Worm (Caenorhabditis elegans) whole organism, young adult: ENCODE measurements around the gene ZK856.18.
A peak's percentile ranks its signal among the peaks of the same experiment; 100 is the strongest.

Experiments used
- C17E4.6 ChIP-seq: fragments of 200-800 bp; sonication (Bioruptor generic); IDR thresholded peaks from 2 replicates; pipeline ENCODE4 v1.3.6; 2022; ENCODE audit warnings: missing genetic modification reagents, missing genetic modification characterization, missing compliant biosample characterization
- F33H1.4 ChIP-seq: fragments of 200-800 bp; sonication (Bioruptor generic); IDR thresholded peaks from 2 replicates; pipeline ENCODE4 v1.3.6; 2022; ENCODE audit warnings: missing genetic modification reagents, missing genetic modification characterization, missing compliant biosample characterization
- F49E8.2 ChIP-seq: sonication (generic microtip); optimal IDR thresholded peaks from 3 replicates; lab custom pipeline; 2017; ENCODE audit warnings: missing genetic modification characterization, mild to moderate bottlenecking, missing compliant biosample characterization, antibody characterized with exemption, moderate library complexity; ENCODE audit not compliant: insufficient read depth
- F52B5.7 ChIP-seq: sonication (generic microtip); optimal IDR thresholded peaks from 2 replicates; lab custom pipeline; 2016; ENCODE audit warnings: mild to moderate bottlenecking, missing genetic modification characterization, missing compliant biosample characterization
- F57A8.1 ChIP-seq: fragments of 200-800 bp; sonication (Bioruptor generic); optimal IDR thresholded peaks from 2 replicates; lab custom pipeline; 2018; ENCODE audit warnings: mild to moderate bottlenecking, missing genetic modification characterization, moderate library complexity, missing compliant biosample characterization
- F57C9.4 ChIP-seq: sonication (generic microtip); optimal IDR thresholded peaks from 2 replicates; lab custom pipeline; 2017; ENCODE audit warnings: mild to moderate bottlenecking, missing genetic modification characterization, missing compliant biosample characterization
- K11D2.4 ChIP-seq: fragments of 200-800 bp; sonication (Bioruptor generic); IDR thresholded peaks from 2 replicates; pipeline ENCODE4 v1.3.6; 2022; ENCODE audit warnings: missing genetic modification reagents, missing genetic modification characterization, missing compliant biosample characterization
- K12H6.12 ChIP-seq: fragments of 200-800 bp; sonication (Bioruptor generic); optimal IDR thresholded peaks from 2 replicates; lab custom pipeline; 2018; ENCODE audit warnings: mild to moderate bottlenecking, missing genetic modification characterization, missing compliant biosample characterization
- Y53G8AR.9 ChIP-seq: fragments of 200-800 bp; sonication (Bioruptor generic); conservative IDR thresholded peaks from 2 replicates; pipeline ENCODE4 v1.3.6; 2022; ENCODE audit warnings: missing genetic modification reagents, missing genetic modification characterization, missing compliant biosample characterization
- aptf-2 ChIP-seq: fragments of 200-800 bp; sonication (Bioruptor generic); conservative IDR thresholded peaks from 2 replicates; pipeline ENCODE4 v1.3.6; 2022; ENCODE audit warnings: missing genetic modification reagents, missing genetic modification characterization, missing compliant biosample characterization
- atf-7 ChIP-seq: sonication (generic microtip); optimal IDR thresholded peaks from 2 replicates; lab custom pipeline; 2017; ENCODE audit warnings: mild to moderate bottlenecking, missing genetic modification characterization, missing compliant biosample characterization
- attf-6 ChIP-seq: fragments of 200-800 bp; sonication (Bioruptor generic); IDR thresholded peaks from 2 replicates; pipeline ENCODE4 v1.3.6; 2022; ENCODE audit warnings: missing genetic modification reagents, missing genetic modification characterization, missing compliant biosample characterization
- bed-1 ChIP-seq: fragments of 200-800 bp; sonication (Bioruptor generic); IDR thresholded peaks from 2 replicates; pipeline ENCODE4 v1.3.6; 2022; ENCODE audit warnings: missing genetic modification reagents, missing genetic modification characterization, missing compliant biosample characterization
- bed-2 ChIP-seq: fragments of 200-800 bp; sonication (Bioruptor generic); IDR thresholded peaks from 2 replicates; pipeline ENCODE4 v1.3.6; 2022; ENCODE audit warnings: missing genetic modification reagents, missing genetic modification characterization, missing compliant biosample characterization
- ceh-27 ChIP-seq: fragments of 200-800 bp; sonication (Bioruptor generic); optimal IDR thresholded peaks from 2 replicates; lab custom pipeline; 2018; ENCODE audit warnings: mild to moderate bottlenecking, missing genetic modification characterization, moderate library complexity, missing compliant biosample characterization
- ceh-79 ChIP-seq: sonication (generic microtip); optimal IDR thresholded peaks from 2 replicates; lab custom pipeline; 2017; ENCODE audit warnings: mild to moderate bottlenecking, missing genetic modification characterization, missing compliant biosample characterization
- ceh-91 ChIP-seq: fragments of 200-800 bp; sonication (Bioruptor generic); IDR thresholded peaks from 2 replicates; pipeline ENCODE4 v1.3.6; 2022; ENCODE audit warnings: missing genetic modification reagents, missing genetic modification characterization, missing compliant biosample characterization
- chd-7 ChIP-seq: sonication (generic microtip); optimal IDR thresholded peaks from 2 replicates; lab custom pipeline; 2016; ENCODE audit warnings: mild to moderate bottlenecking, missing genetic modification characterization, moderate library complexity, missing compliant biosample characterization
- dox-1 ChIP-seq: fragments of 200-800 bp; sonication (Bioruptor generic); IDR thresholded peaks from 2 replicates; pipeline ENCODE4 v1.3.6; 2022; ENCODE audit warnings: missing genetic modification reagents, missing genetic modification characterization, missing compliant biosample characterization
- egl-18 ChIP-seq: fragments of 200-800 bp; sonication (Bioruptor generic); IDR thresholded peaks from 2 replicates; pipeline ENCODE4 v1.3.6; 2022; ENCODE audit warnings: missing genetic modification reagents, missing genetic modification characterization, missing compliant biosample characterization
- ekl-4 ChIP-seq: fragments of 200-800 bp; sonication (Bioruptor generic); IDR thresholded peaks from 2 replicates; pipeline ENCODE4 v1.3.6; 2022; ENCODE audit warnings: missing genetic modification reagents, missing genetic modification characterization, missing compliant biosample characterization
- ets-4 ChIP-seq: fragments of 200-800 bp; sonication (Bioruptor generic); optimal IDR thresholded peaks from 2 replicates; lab custom pipeline; 2018; ENCODE audit warnings: mild to moderate bottlenecking, missing genetic modification characterization, missing compliant biosample characterization
- gei-17 ChIP-seq: fragments of 200-800 bp; sonication (Bioruptor generic); optimal IDR thresholded peaks from 2 replicates; lab custom pipeline; 2018; ENCODE audit warnings: mild to moderate bottlenecking, missing genetic modification characterization, missing compliant biosample characterization
- him-1 ChIP-seq: sonication (generic microtip); optimal IDR thresholded peaks from 2 replicates; lab custom pipeline; 2016; ENCODE audit warnings: missing genotype, missing genetic modification reagents, missing genetic modification characterization, missing compliant biosample characterization
- hmg-1.2 ChIP-seq: fragments of 200-800 bp; sonication (Bioruptor generic); IDR thresholded peaks from 2 replicates; pipeline ENCODE4 v1.3.6; 2022; ENCODE audit warnings: missing genetic modification reagents, missing genetic modification characterization, missing compliant biosample characterization
- hrde-1 ChIP-seq: sonication (generic microtip); optimal IDR thresholded peaks from 2 replicates; lab custom pipeline; 2016; ENCODE audit warnings: missing genetic modification characterization, mild to moderate bottlenecking, missing compliant biosample characterization, moderate library complexity, missing genotype, missing genetic modification reagents, borderline replicate concordance
- lin-40 ChIP-seq: sonication (generic microtip); optimal IDR thresholded peaks from 2 replicates; lab custom pipeline; 2016; ENCODE audit warnings: missing genetic modification characterization, mild to moderate bottlenecking, missing compliant biosample characterization, missing genotype, missing genetic modification reagents
- madf-6 ChIP-seq: fragments of 200-800 bp; sonication (Bioruptor generic); IDR thresholded peaks from 2 replicates; pipeline ENCODE4 v1.3.6; 2022; ENCODE audit warnings: missing genetic modification reagents, missing genetic modification characterization, missing compliant biosample characterization
- mcd-1 ChIP-seq: fragments of 200-800 bp; sonication (Bioruptor generic); IDR thresholded peaks from 2 replicates; pipeline ENCODE4 v1.3.6; 2022; ENCODE audit warnings: missing genetic modification reagents, missing genetic modification characterization, missing compliant biosample characterization
- nhr-120 ChIP-seq: fragments of 200-800 bp; sonication (Bioruptor generic); IDR thresholded peaks from 2 replicates; pipeline ENCODE4 v1.3.6; 2022; ENCODE audit warnings: missing genetic modification characterization, missing compliant biosample characterization
- nhr-27 ChIP-seq: fragments of 200-800 bp; sonication (Bioruptor generic); optimal IDR thresholded peaks from 2 replicates; lab custom pipeline; 2018; ENCODE audit warnings: mild to moderate bottlenecking, missing genetic modification characterization, moderate library complexity, missing compliant biosample characterization
- nhr-80 ChIP-seq: sonication (generic microtip); optimal IDR thresholded peaks from 2 replicates; lab custom pipeline; 2016; ENCODE audit warnings: missing genetic modification characterization, missing compliant biosample characterization
- rec-8 ChIP-seq, 2 experiments: sonication (generic microtip); optimal IDR thresholded peaks; 2 replicates each; lab custom pipeline; 2016; ENCODE audit warnings: mild to moderate bottlenecking in 2 of 2, missing genetic modification characterization in 2 of 2, missing genetic modification reagents in 2 of 2, missing genotype in 2 of 2, missing biosample characterization in 1 of 2, missing compliant biosample characterization in 1 of 2, moderate library complexity in 1 of 2
- rpc-1 ChIP-seq, 2 experiments: fragments of 150-350 bp in 1 of 2; sonication (generic microtip) in 1 of 2; optimal IDR thresholded peaks; 2 replicates each; lab custom pipeline; 2014 to 2018; ENCODE audit warnings: missing biosample characterization in 1 of 2, missing genetic modification characterization in 1 of 2, missing genetic modification reagents in 1 of 2, missing genotype in 1 of 2
- snpc-1.1 ChIP-seq: sonication (generic microtip); optimal IDR thresholded peaks from 2 replicates; lab custom pipeline; 2017; ENCODE audit warnings: missing genetic modification characterization, mild to moderate bottlenecking, missing compliant biosample characterization, antibody characterized with exemption, moderate library complexity, missing genotype, missing genetic modification reagents; ENCODE audit not compliant: insufficient read depth
- somi-1 ChIP-seq: fragments of 200-800 bp; sonication (Bioruptor generic); optimal IDR thresholded peaks from 2 replicates; lab custom pipeline; 2018; ENCODE audit warnings: mild to moderate bottlenecking, missing genetic modification characterization, missing compliant biosample characterization
- tbp1 ChIP-seq: fragments of 200-800 bp; sonication (Bioruptor generic); optimal IDR thresholded peaks from 2 replicates; lab custom pipeline; 2018; ENCODE audit warnings: mild to moderate bottlenecking, missing genetic modification characterization, missing compliant biosample characterization
- zfh-2 ChIP-seq: fragments of 200-800 bp; sonication (Bioruptor generic); conservative IDR thresholded peaks from 2 replicates; pipeline ENCODE4 v1.3.6; 2022; ENCODE audit warnings: missing genetic modification reagents, missing genetic modification characterization, missing compliant biosample characterization
- zim-3 ChIP-seq: sonication (generic microtip); optimal IDR thresholded peaks from 2 replicates; lab custom pipeline; 2017; ENCODE audit warnings: mild to moderate bottlenecking, missing genetic modification characterization, moderate library complexity, missing compliant biosample characterization
- ztf-25 ChIP-seq: fragments of 200-800 bp; sonication (Bioruptor generic); IDR thresholded peaks from 2 replicates; pipeline ENCODE4 v1.3.6; 2022; ENCODE audit warnings: missing genetic modification reagents, missing genetic modification characterization, missing compliant biosample characterization
- ztf-26 ChIP-seq: sonication (generic microtip); optimal IDR thresholded peaks from 2 replicates; lab custom pipeline; 2017; ENCODE audit warnings: missing genetic modification characterization, missing compliant biosample characterization
- ztf-3 ChIP-seq: fragments of 200-800 bp; sonication (Bioruptor generic); optimal IDR thresholded peaks from 2 replicates; lab custom pipeline; 2018; ENCODE audit warnings: mild to moderate bottlenecking, missing genetic modification characterization, missing compliant biosample characterization

The ZK856.18 gene

DNA sequence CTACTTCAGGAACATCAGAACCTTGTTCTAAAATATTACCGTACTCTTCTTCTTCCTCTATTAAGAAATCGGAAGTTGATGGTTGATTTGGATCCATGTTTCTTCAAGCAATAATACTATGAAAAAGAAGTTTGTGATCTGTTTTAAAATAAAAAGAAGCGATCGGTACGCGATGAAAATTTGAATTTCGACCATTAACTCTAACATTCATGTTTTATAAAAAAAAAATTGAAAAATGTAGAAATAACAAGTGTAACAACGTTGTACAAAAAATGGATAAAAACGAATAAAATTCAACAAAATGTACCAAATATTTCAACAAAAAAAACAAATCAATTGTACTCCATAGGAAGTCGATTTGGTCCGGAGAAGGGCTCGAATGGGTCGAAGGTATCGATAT, 24.4 kb upstream of the ZK856.18 start, which contains the start of gene tftc-3:
Gene tftc-3, minus strand, starts transcription at position 101 of the 400 bp plus-strand sequence.
- TF ChIP-seq chd-7 (tag; lab: Kevin White, UChicago) (no peak), aptf-2 (GFP tag; lab: Robert Waterston, UW) (no peak), rec-8 (tag; optimal IDR thresholded peaks at IDR 0.05; lab: Kevin White, UChicago) (no peak), egl-18 (GFP tag; lab: Robert Waterston, UW) (no peak)

- no peak for TF ChIP-seq zim-3 (tag; lab: Kevin White, UChicago)
- TF ChIP-seq hrde-1 (tag; lab: Kevin White, UChicago), result peak; percentile 19
- 0 out of 2 replicates have a peak, but pooled peaks have one; percentile 24 for TF ChIP-seq madf-6 (GFP tag; lab: Robert Waterston, UW)
- TF ChIP-seq zfh-2, result no peak
- no peak for TF ChIP-seq nhr-120 (GFP tag; lab: Robert Waterston, UW)
Observed at ce11 chrV:10206502-10206901, 20.7 kb upstream of the ZK856.18 start, which contains the start of gene rpc-25. Gene rpc-25 (minus strand): TSS chrV:10206602.

DNA sequence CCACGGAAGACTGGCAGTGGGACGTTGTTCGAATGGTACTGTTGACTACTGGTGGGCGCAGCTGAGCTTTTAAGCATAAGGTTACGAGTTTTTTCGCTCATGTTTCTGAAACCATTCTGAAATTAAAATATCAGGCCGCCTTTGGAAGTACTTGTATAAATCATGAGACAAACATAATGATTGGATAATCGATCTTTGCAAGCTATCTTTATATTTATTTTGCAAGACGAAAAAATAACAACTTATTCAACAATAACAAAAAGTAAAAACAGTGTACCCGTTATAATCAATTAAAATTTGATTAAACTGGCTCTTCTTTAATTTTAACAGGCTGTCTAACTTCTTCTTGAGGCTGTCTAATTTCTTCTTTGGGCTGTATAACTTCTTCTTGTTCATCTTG, 19.7 kb upstream of the ZK856.18 start, which contains the start of gene ZK856.16:
Gene ZK856.16, minus strand, starts transcription at position 101 of the 400 bp plus-strand sequence.
- TF ChIP-seq F33H1.4 (GFP tag; lab: Robert Waterston, UW) (no peak), him-1 (tag; lab: Kevin White, UChicago) (no peak), snpc-1.1 (no peak), K11D2.4 (GFP tag; lab: Robert Waterston, UW) (no peak), rpc-1 (optimal IDR thresholded peaks at IDR 0.05; lab: Kevin White, UChicago) (no peak), rpc-1 (tag; optimal IDR thresholded peaks at IDR 0.05; lab: Kevin White, UChicago) (no peak), somi-1 (GFP tag; lab: Kevin White, UChicago) (no peak), F49E8.2 (tag; lab: Kevin White, UChicago) (no peak), ztf-26 (no peak), ceh-91 (no peak), F57C9.4 (tag; lab: Kevin White, UChicago) (no peak), hmg-1.2 (no peak), attf-6 (GFP tag; lab: Robert Waterston, UW) (no peak), bed-2 (GFP tag; lab: Robert Waterston, UW) (no peak), nhr-27 (no peak), egl-18 (GFP tag; lab: Robert Waterston, UW) (no peak), lin-40 (no peak), K12H6.12 (no peak), nhr-80 (tag; lab: Kevin White, UChicago) (no peak), ceh-27 (GFP tag; lab: Kevin White, UChicago) (no peak), hrde-1 (tag; lab: Kevin White, UChicago) (no peak)

DNA sequence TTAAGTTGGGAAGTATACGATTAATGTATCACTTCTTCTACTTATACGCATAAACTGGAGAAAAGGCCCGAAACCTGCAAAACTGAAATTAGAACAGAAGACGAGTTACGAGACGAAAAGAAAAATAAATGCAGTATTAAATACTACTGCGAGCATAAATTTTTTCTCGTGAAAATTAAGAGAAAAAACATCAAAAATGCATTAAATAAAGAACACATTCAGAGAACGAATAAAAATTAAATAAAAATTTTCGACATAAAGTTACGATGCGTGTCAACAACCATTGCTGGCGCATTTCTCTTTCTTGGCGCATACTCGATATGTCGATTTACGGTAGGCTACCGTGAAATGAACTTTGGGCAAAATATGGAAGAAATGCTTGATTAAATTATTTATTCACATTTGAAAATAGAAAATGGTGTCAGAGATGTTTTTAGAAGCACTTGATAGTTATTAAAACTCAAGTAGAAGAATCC, 19.1 kb upstream of the ZK856.18 start, which contains the start of the genes ZK856.19 and ZK856.11:
Gene ZK856.19, minus strand, starts transcription at position 51 of the 476 bp plus-strand sequence.
Gene ZK856.11, minus strand, starts transcription at position 76 of the 476 bp plus-strand sequence.
- no peak for TF ChIP-seq gei-17
- TF ChIP-seq him-1 (tag; lab: Kevin White, UChicago), result no peak
- peak; percentile 39; the same call in 1 of the 2 replicates for TF ChIP-seq mcd-1 (GFP tag; lab: Robert Waterston, UW)
- TF ChIP-seq F57A8.1, result no peak
- no peak for TF ChIP-seq ets-4 (GFP tag; lab: Kevin White, UChicago)
- no peak for TF ChIP-seq somi-1 (GFP tag; lab: Kevin White, UChicago)
- TF ChIP-seq tbp1 (GFP tag; lab: Kevin White, UChicago), result peak; percentile 44
- no peak for TF ChIP-seq F52B5.7
- TF ChIP-seq bed-1 (GFP tag; lab: Robert Waterston, UW), result no peak
- TF ChIP-seq ceh-27 (GFP tag; lab: Kevin White, UChicago), result peak; percentile 14
- TF ChIP-seq ztf-25 (GFP tag; lab: Robert Waterston, UW), result no peak
- no peak for TF ChIP-seq ztf-3 (GFP tag; lab: Kevin White, UChicago)
- TF ChIP-seq atf-7 (tag; lab: Kevin White, UChicago), result no peak
- TF ChIP-seq ekl-4 (GFP tag; lab: Robert Waterston, UW), result no peak
- TF ChIP-seq Y53G8AR.9 (GFP tag; lab: Robert Waterston, UW), result 0 out of 2 replicates have a peak, but pooled peaks have one; percentile 65
- no peak for TF ChIP-seq C17E4.6 (GFP tag; lab: Robert Waterston, UW)
- TF ChIP-seq bed-2 (GFP tag; lab: Robert Waterston, UW), result no peak
- TF ChIP-seq dox-1, result peak; percentile 24; the same call in 1 of the 2 replicates
- TF ChIP-seq ceh-79, result no peak
- TF ChIP-seq madf-6 (GFP tag; lab: Robert Waterston, UW), result peak; percentile 24; the same call in 1 of the 2 replicates
- TF ChIP-seq F57C9.4 (tag; lab: Kevin White, UChicago), result no peak
